Worm (Caenorhabditis elegans): ENCODE results near the gene C18H9.5.

The C18H9.5 gene

ce11 chrII:6729331-6729730, 34.0 kb upstream of the C18H9.5 start, which contains the start of gene T14B4.8:
Gene T14B4.8 (minus strand): TSS chrII:6729390.
- TF ChIP-seq mml-1 (tag; optimal IDR thresholded peaks at IDR 0.05) (no peak), R02D3.7 (tag; optimal IDR thresholded peaks at IDR 0.05) (no peak), hmg-11 (tag; optimal IDR thresholded peaks at IDR 0.05) (peak; percentile 21), nfya-1 (tag; optimal IDR thresholded peaks at IDR 0.05; ENCODE audit: insufficient read depth) (peak; percentile 46)

- TF ChIP-seq ztf-4 (tag; optimal IDR thresholded peaks at IDR 0.05): no peak
- peak; percentile 40 for TF ChIP-seq egl-5 (tag; optimal IDR thresholded peaks at IDR 0.05)
Observed at ce11 chrII:6726814-6727213, 31.4 kb upstream of the C18H9.5 start.

- no peak for TF ChIP-seq ceh-9 (tag; optimal IDR thresholded peaks at IDR 0.05)
- peak; percentile 44 for TF ChIP-seq pha-4 (tag; optimal IDR thresholded peaks at IDR 0.05)
- TF ChIP-seq nhr-23 (tag; optimal IDR thresholded peaks at IDR 0.05): no peak
- no peak for TF ChIP-seq nhr-43 (tag; optimal IDR thresholded peaks at IDR 0.05; ENCODE audit: poor library complexity, severe bottlenecking)
- TF ChIP-seq hmg-11 (tag; optimal IDR thresholded peaks at IDR 0.05): peak; percentile 38
- no peak for TF ChIP-seq nhr-28 (tag; optimal IDR thresholded peaks at IDR 0.05)
- TF ChIP-seq elt-3 (tag; optimal IDR thresholded peaks at IDR 0.05): no peak
- no peak for TF ChIP-seq R02D3.7 (tag; optimal IDR thresholded peaks at IDR 0.05)
- no peak for TF ChIP-seq eor-1 (tag; optimal IDR thresholded peaks at IDR 0.05)
- no peak for TF ChIP-seq mdl-1 (tag; optimal IDR thresholded peaks at IDR 0.05)
- no peak for TF ChIP-seq skn-1 (tag; optimal IDR thresholded peaks at IDR 0.05)
- TF ChIP-seq lin-39 (tag; optimal IDR thresholded peaks at IDR 0.05): peak; percentile 14
- TF ChIP-seq fkh-2 (tag; optimal IDR thresholded peaks at IDR 0.05): no peak
- peak; percentile 36 for TF ChIP-seq lsy-12 (tag; optimal IDR thresholded peaks at IDR 0.05)
- TF ChIP-seq tbx-2 (tag; optimal IDR thresholded peaks at IDR 0.05): no peak
- TF ChIP-seq pqm-1 (tag; optimal IDR thresholded peaks at IDR 0.05): no peak
- TF ChIP-seq nfya-1 (tag; optimal IDR thresholded peaks at IDR 0.05; ENCODE audit: insufficient read depth): peak; percentile 48
Observed at ce11 chrII:6721581-6721980, 26.2 kb upstream of the C18H9.5 start.

- TF ChIP-seq egl-5 (tag; optimal IDR thresholded peaks at IDR 0.05) (no peak), nhr-67 (tag; optimal IDR thresholded peaks at IDR 0.05) (no peak), elt-2 (tag; optimal IDR thresholded peaks at IDR 0.05) (peak; percentile 60), hmg-11 (tag; optimal IDR thresholded peaks at IDR 0.05) (no peak), nhr-23 (tag; optimal IDR thresholded peaks at IDR 0.05) (no peak)
Observed at ce11 chrII:6718221-6718620, 22.9 kb upstream of the C18H9.5 start, which contains the start of gene tsp-10. Gene tsp-10 (plus strand): TSS chrII:6718586.

- TF ChIP-seq fos-1 (tag; optimal IDR thresholded peaks at IDR 0.05): no peak
- TF ChIP-seq nhr-23 (tag; optimal IDR thresholded peaks at IDR 0.05): peak; percentile 64
- TF ChIP-seq nhr-25 (tag; optimal IDR thresholded peaks at IDR 0.05): peak; percentile 38
- peak in 1 of 2 experiments; percentile 11 for TF ChIP-seq eor-1 (tag; optimal IDR thresholded peaks at IDR 0.05)
Observed at ce11 chrII:6716638-6717037, 21.3 kb upstream of the C18H9.5 start, which contains the start of the genes T14B4.5 and T14B4.20. Gene T14B4.5 (plus strand): TSS chrII:6716863. Gene T14B4.20 (plus strand): TSS chrII:6716901.

ce11 chrII:6715853-6716252, 20.5 kb upstream of the C18H9.5 start:
- TF ChIP-seq ama-1 (optimal IDR thresholded peaks at IDR 0.05) (peak; percentile 28), nhr-23 (tag; optimal IDR thresholded peaks at IDR 0.05) (peak; percentile 46), nhr-43 (tag; optimal IDR thresholded peaks at IDR 0.05; ENCODE audit: poor library complexity, severe bottlenecking) (peak; percentile 35), fkh-2 (tag; optimal IDR thresholded peaks at IDR 0.05) (no peak)

- TF ChIP-seq ceh-9 (tag; optimal IDR thresholded peaks at IDR 0.05) (no peak), elt-3 (tag; optimal IDR thresholded peaks at IDR 0.05) (peak in 2 of 3 experiments; percentile 10 to 76), nhr-23 (tag; optimal IDR thresholded peaks at IDR 0.05) (peak; percentile 85)
Observed at ce11 chrII:6713832-6714342, 18.5 kb upstream of the C18H9.5 start, which contains the start of gene dpy-2. Gene dpy-2 (plus strand): TSS chrII:6714292.

- TF ChIP-seq nhr-12 (tag; optimal IDR thresholded peaks at IDR 0.05) (no peak), ceh-9 (tag; optimal IDR thresholded peaks at IDR 0.05) (no peak), nfya-1 (tag; optimal IDR thresholded peaks at IDR 0.05; ENCODE audit: insufficient read depth) (no peak), elt-3 (tag; optimal IDR thresholded peaks at IDR 0.05) (no peak), elt-1 (tag; optimal IDR thresholded peaks at IDR 0.05) (no peak), sea-2 (GFP tag; optimal IDR thresholded peaks at IDR 0.05) (no peak), nhr-77 (tag; optimal IDR thresholded peaks at IDR 0.05) (no peak), mml-1 (tag; optimal IDR thresholded peaks at IDR 0.05) (no peak), nhr-11 (tag; optimal IDR thresholded peaks at IDR 0.05) (no peak), fkh-10 (GFP tag; optimal IDR thresholded peaks at IDR 0.05) (no peak)
Observed at ce11 chrII:6713003-6713402, 17.6 kb upstream of the C18H9.5 start.
